Fruit fly (Drosophila melanogaster) whole organism, wandering third instar larva: ENCODE measurements around the gene CG14042.

Experiments used
- Abd-B ChIP-seq: fragments of >200 bp; optimal IDR thresholded peaks from 2 replicates; lab custom pipeline; 2017; ENCODE audit warnings: missing biosample characterization, missing genetic modification characterization
- CG32264 ChIP-seq: fragments of 200-800 bp; sonication (Bioruptor generic); optimal IDR thresholded peaks from 2 replicates; lab custom pipeline; 2016; ENCODE audit warnings: missing biosample characterization, missing genetic modification characterization
- CG9705 ChIP-seq: fragments of 200-800 bp; sonication (Bioruptor generic); optimal IDR thresholded peaks from 2 replicates; lab custom pipeline; 2018; ENCODE audit warnings: missing biosample characterization, mild to moderate bottlenecking, missing genetic modification characterization
- CrebA ChIP-seq: fragments of 200-800 bp; sonication (Bioruptor generic); optimal IDR thresholded peaks from 2 replicates; lab custom pipeline; 2016; ENCODE audit warnings: missing biosample characterization, mild to moderate bottlenecking, missing genetic modification characterization, borderline replicate concordance
- Dfd ChIP-seq: fragments of >200 bp; optimal IDR thresholded peaks from 2 replicates; lab custom pipeline; 2017; ENCODE audit warnings: missing biosample characterization, missing genetic modification characterization
- Dif ChIP-seq: fragments of 200-275, 200-300 bp; sonication (Bioruptor generic); optimal IDR thresholded peaks from 2 replicates; lab custom pipeline; 2018; ENCODE audit warnings: missing biosample characterization, missing genetic modification characterization; ENCODE audit not compliant: partially characterized antibody
- GATAd ChIP-seq: sonication (Bioruptor generic); optimal IDR thresholded peaks from 2 replicates; lab custom pipeline; 2016; ENCODE audit warnings: missing biosample characterization, missing genetic modification characterization
- HLH106 ChIP-seq: fragments of 200-800 bp; optimal IDR thresholded peaks from 3 replicates; lab custom pipeline; 2019; ENCODE audit warnings: missing biosample characterization, mild to moderate bottlenecking, missing genetic modification characterization, moderate library complexity
- Hnf4 ChIP-seq: fragments of 200-800 bp; sonication (Bioruptor generic); optimal IDR thresholded peaks from 2 replicates; lab custom pipeline; 2016; ENCODE audit warnings: missing biosample characterization, mild to moderate bottlenecking, missing genetic modification characterization
- Hr78 ChIP-seq: fragments of >200 bp; optimal IDR thresholded peaks from 2 replicates; lab custom pipeline; 2017; ENCODE audit warnings: missing biosample characterization, missing genetic modification characterization
- Hr83 ChIP-seq: fragments of 200-300 bp; sonication (Bioruptor generic); optimal IDR thresholded peaks from 2 replicates; lab custom pipeline; 2016; ENCODE audit warnings: missing biosample characterization, mild to moderate bottlenecking, missing genetic modification characterization, moderate library complexity; ENCODE audit not compliant: poor library complexity, severe bottlenecking
- Jra ChIP-seq: sonication (Bioruptor generic); optimal IDR thresholded peaks from 2 replicates; lab custom pipeline; 2016; ENCODE audit warnings: missing biosample characterization, missing genetic modification characterization
- Mio ChIP-seq: sonication (Bioruptor generic); optimal IDR thresholded peaks from 2 replicates; lab custom pipeline; 2016; ENCODE audit warnings: missing biosample characterization, missing genetic modification characterization
- Myc ChIP-seq: fragments of >200 bp; optimal IDR thresholded peaks from 2 replicates; lab custom pipeline; 2017
- N ChIP-seq: fragments of >200 bp; optimal IDR thresholded peaks from 2 replicates; lab custom pipeline; 2018; ENCODE audit warnings: missing biosample characterization, missing external identifiers, missing genetic modification characterization
- OdsH ChIP-seq: fragments of 200-800 bp; sonication (Bioruptor generic); optimal IDR thresholded peaks from 2 replicates; lab custom pipeline; 2016; ENCODE audit warnings: missing biosample characterization, mild to moderate bottlenecking, missing genetic modification characterization
- Rel ChIP-seq, 2 experiments: fragments of 200-800 bp; sonication (Bioruptor generic) in 1 of 2; optimal IDR thresholded peaks; 2 replicates in 1 of 2; 3 replicates in 1 of 2; lab custom pipeline; 2016 to 2019; ENCODE audit warnings: mild to moderate bottlenecking in 2 of 2, missing biosample characterization in 2 of 2, missing genetic modification characterization in 2 of 2, moderate library complexity in 1 of 2
- Sp1 ChIP-seq: fragments of 200-800 bp; sonication (Bioruptor generic); optimal IDR thresholded peaks from 3 replicates; lab custom pipeline; 2019; ENCODE audit warnings: missing biosample characterization, mild to moderate bottlenecking, missing genetic modification characterization, moderate library complexity
- Vsx2 ChIP-seq: fragments of 200-300, 225-300 bp; sonication (Bioruptor generic); optimal IDR thresholded peaks from 2 replicates; lab custom pipeline; 2018; ENCODE audit warnings: missing biosample characterization, missing genetic modification characterization; ENCODE audit not compliant: partially characterized antibody
- br ChIP-seq: fragments of 200-800 bp; sonication (Bioruptor generic); optimal IDR thresholded peaks from 2 replicates; lab custom pipeline; 2016; ENCODE audit warnings: missing biosample characterization, missing genetic modification characterization
- dl ChIP-seq, 2 experiments: fragments of 175-275, 200-275 bp in 1 of 2; fragments of 200-275 bp in 1 of 2; sonication (Bioruptor generic); optimal IDR thresholded peaks; lab custom pipeline; 2018; ENCODE audit warnings: mild to moderate bottlenecking in 2 of 2, missing biosample characterization in 2 of 2, missing genetic modification characterization in 2 of 2, moderate library complexity in 2 of 2; ENCODE audit not compliant: partially characterized antibody in 2 of 2, insufficient read depth in 1 of 2
- ey ChIP-seq: fragments of 200-800 bp; sonication (Bioruptor generic); optimal IDR thresholded peaks from 2 replicates; lab custom pipeline; 2016; ENCODE audit warnings: missing biosample characterization, missing genetic modification characterization
- foxo ChIP-seq, 2 experiments: fragments of 200-800 bp; sonication (Bioruptor generic); optimal IDR thresholded peaks; 2 replicates in 1 of 2; 3 replicates in 1 of 2; lab custom pipeline; 2016 to 2017; ENCODE audit warnings: missing biosample characterization in 2 of 2, missing genetic modification characterization in 2 of 2
- fru ChIP-seq: fragments of 200-800 bp; sonication (Bioruptor generic); optimal IDR thresholded peaks from 3 replicates; lab custom pipeline; 2016; ENCODE audit warnings: missing biosample characterization, mild to moderate bottlenecking, missing genetic modification characterization
- h ChIP-seq: fragments of 200-800 bp; sonication (Bioruptor generic); optimal IDR thresholded peaks from 3 replicates; lab custom pipeline; 2016; ENCODE audit warnings: missing biosample characterization, mild to moderate bottlenecking, missing genetic modification characterization
- jim ChIP-seq: fragments of 175-275, 200-325 bp; sonication (Bioruptor generic); optimal IDR thresholded peaks from 2 replicates; lab custom pipeline; 2016; ENCODE audit warnings: missing biosample characterization, mild to moderate bottlenecking, missing genetic modification characterization
- lola ChIP-seq: fragments of >200 bp; optimal IDR thresholded peaks from 2 replicates; lab custom pipeline; 2017; ENCODE audit warnings: missing biosample characterization, missing genetic modification characterization
- pan ChIP-seq: fragments of >200 bp; optimal IDR thresholded peaks from 2 replicates; lab custom pipeline; 2017
- psq ChIP-seq: fragments of 200-800 bp; sonication (Bioruptor generic); optimal IDR thresholded peaks from 3 replicates; lab custom pipeline; 2017; ENCODE audit warnings: missing biosample characterization, mild to moderate bottlenecking, missing genetic modification characterization, moderate library complexity
- rgr ChIP-seq: fragments of 200-800 bp; sonication (Bioruptor generic); optimal IDR thresholded peaks from 3 replicates; lab custom pipeline; 2016; ENCODE audit warnings: missing biosample characterization, mild to moderate bottlenecking, missing genetic modification characterization
- sage ChIP-seq: fragments of 200-800 bp; sonication (Bioruptor generic); optimal IDR thresholded peaks from 2 replicates; lab custom pipeline; 2016; ENCODE audit warnings: missing biosample characterization, mild to moderate bottlenecking, missing genetic modification characterization
- sv ChIP-seq: fragments of 200-800 bp; sonication (Bioruptor generic); optimal IDR thresholded peaks from 3 replicates; lab custom pipeline; 2016; ENCODE audit warnings: missing biosample characterization, missing genetic modification characterization
- tai ChIP-seq: sonication (Bioruptor generic); optimal IDR thresholded peaks from 2 replicates; lab custom pipeline; 2016; ENCODE audit warnings: missing biosample characterization, missing genetic modification characterization
- usp ChIP-seq: fragments of >200 bp; optimal IDR thresholded peaks from 2 replicates; lab custom pipeline; 2017; ENCODE audit warnings: missing biosample characterization, missing genetic modification characterization
- woc ChIP-seq: sonication (Bioruptor generic); optimal IDR thresholded peaks from 2 replicates; lab custom pipeline; 2016; ENCODE audit warnings: missing biosample characterization, mild to moderate bottlenecking, missing genetic modification characterization

Gene CG14042

DNA sequence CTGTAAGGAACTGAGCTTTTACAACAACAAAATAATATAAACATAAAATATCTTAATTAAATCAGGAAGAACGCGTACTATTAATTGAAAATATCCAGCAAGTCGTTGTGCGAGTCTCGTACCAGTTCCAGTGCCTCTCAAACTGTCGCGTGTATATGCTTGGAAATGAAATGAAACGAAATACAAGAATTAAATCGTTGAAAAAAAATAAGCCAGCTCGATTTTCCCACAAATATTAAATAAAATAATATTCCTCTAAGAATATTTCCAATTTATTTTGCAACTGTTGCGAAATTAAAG lies 7.8 kb upstream of the CG14042 start (continued):
- no peak for TF ChIP-seq Hr83
- TF ChIP-seq, all 38 proteins: peak for 0

dm6 chr2L:5030535-5030934 lies 7.0 kb upstream of the CG14042 start:
- TF ChIP-seq N (GFP tag; lab: Kevin White, UChicago): no peak
- TF ChIP-seq GATAd (GFP tag; lab: Kevin White, UChicago): no peak
- TF ChIP-seq woc: no peak

DNA sequence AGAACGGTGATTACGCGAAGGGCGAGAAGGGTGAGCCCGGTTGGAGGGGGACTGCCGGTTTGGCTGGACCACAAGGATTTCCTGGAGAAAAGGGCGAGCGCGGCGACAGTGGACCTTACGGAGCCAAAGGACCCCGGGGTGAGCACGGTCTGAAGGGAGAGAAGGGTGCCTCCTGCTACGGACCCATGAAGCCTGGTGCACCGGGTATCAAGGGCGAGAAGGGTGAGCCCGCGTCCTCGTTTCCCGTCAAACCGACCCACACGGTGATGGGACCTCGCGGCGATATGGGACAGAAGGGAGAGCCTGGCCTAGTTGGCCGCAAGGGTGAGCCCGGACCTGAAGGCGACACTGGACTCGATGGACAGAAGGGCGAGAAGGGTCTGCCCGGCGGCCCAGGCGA lies 6.1 kb upstream of the CG14042 start:
- no peak for TF ChIP-seq psq (GFP tag; lab: Kevin White, UChicago)
- TF ChIP-seq sv (GFP tag; lab: Kevin White, UChicago): no peak
- no peak for TF ChIP-seq CrebA (GFP tag; lab: Kevin White, UChicago)
- no peak for TF ChIP-seq N (GFP tag; lab: Kevin White, UChicago)
- TF ChIP-seq sage (GFP tag; lab: Kevin White, UChicago): no peak
- no peak for TF ChIP-seq Vsx2 (GFP tag; lab: Kevin White, UChicago)
- TF ChIP-seq OdsH (GFP tag; lab: Kevin White, UChicago): no peak
- no peak for TF ChIP-seq Hr78 (GFP tag; lab: Kevin White, UChicago)
- TF ChIP-seq Hnf4 (GFP tag; lab: Kevin White, UChicago): no peak
- no peak for TF ChIP-seq GATAd (GFP tag; lab: Kevin White, UChicago)
- no peak for TF ChIP-seq tai (GFP tag; lab: Kevin White, UChicago)

- TF ChIP-seq tai (GFP tag; lab: Kevin White, UChicago): no peak
- TF ChIP-seq Dfd (GFP tag; lab: Kevin White, UChicago): peak; percentile 96
- no peak for TF ChIP-seq GATAd (GFP tag; lab: Kevin White, UChicago)
- no peak for TF ChIP-seq dl (GFP tag; optimal IDR thresholded peaks at IDR 0.05; lab: Kevin White, UChicago; ENCODE audit: insufficient read depth in 1 of 2, partially characterized antibody in 2 of 2)
- TF ChIP-seq Jra: no peak
Observed at dm6 chr2L:5031886-5032285, 5.6 kb upstream of the CG14042 start.

DNA sequence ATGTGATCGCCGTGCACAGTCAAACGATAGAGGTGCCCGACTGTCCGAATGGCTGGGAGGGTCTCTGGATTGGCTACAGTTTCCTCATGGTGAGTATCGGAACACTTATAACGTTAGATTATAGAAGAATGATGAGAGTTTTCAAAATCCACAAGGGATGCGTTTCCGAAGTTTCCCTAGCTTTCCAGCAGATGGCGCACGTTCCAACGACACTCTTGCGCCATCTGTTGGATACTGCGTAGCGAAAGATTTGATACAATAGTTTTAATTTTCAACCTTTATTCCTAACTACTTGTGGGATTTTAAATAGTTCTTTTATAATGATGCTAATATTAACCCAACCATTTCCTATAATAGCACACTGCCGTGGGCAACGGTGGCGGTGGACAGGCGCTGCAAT lies 1.4 kb upstream of the CG14042 start:
- TF ChIP-seq Myc (lab: Kevin White, UChicago): no peak
- TF ChIP-seq psq (GFP tag; lab: Kevin White, UChicago): no peak

DNA sequence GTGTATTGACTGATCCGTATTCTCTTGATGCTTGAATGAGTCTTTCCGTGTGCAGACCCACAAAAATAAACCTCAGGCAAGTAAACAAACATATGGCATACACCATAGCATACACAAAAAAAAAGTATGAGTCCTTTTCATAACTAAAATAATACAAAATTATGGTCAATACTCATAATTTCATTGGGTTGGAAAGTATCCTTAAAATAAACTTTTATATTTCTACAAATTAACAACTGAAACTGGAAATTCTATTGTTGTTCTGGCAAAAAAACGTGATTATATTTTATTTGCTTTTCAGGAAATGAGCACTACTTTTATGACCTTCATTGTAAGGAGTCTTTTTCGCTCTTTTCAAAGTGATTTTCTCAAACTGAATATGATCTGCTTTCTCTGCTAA lies 4.6 kb downstream of the CG14042 start:
- TF ChIP-seq CG32264 (GFP tag; lab: Kevin White, UChicago) (no peak), fru (GFP tag; lab: Kevin White, UChicago) (no peak), sage (GFP tag; lab: Kevin White, UChicago) (no peak), foxo (GFP tag; optimal IDR thresholded peaks at IDR 0.05; lab: Kevin White, UChicago) (no peak), h (GFP tag; lab: Kevin White, UChicago) (no peak), usp (GFP tag; lab: Kevin White, UChicago) (no peak), Myc (lab: Kevin White, UChicago) (no peak), ey (GFP tag; lab: Kevin White, UChicago) (no peak), sv (GFP tag; lab: Kevin White, UChicago) (no peak), Hr83 (no peak), lola (no peak)

dm6 chr2L:5043043-5043442 lies 5.5 kb downstream of the CG14042 start, which contains the start of the genes CG33995, CG44000 and CG44001:
TSS of gene CG33995 (plus strand) at chr2L:5043270.
TSS of gene CG44000 (plus strand) at chr2L:5043270.
TSS of gene CG44001 (plus strand) at chr2L:5043270.
- TF ChIP-seq HLH106 (peak; percentile 48), sage (GFP tag; lab: Kevin White, UChicago) (peak; percentile 44), Dif (no peak), fru (GFP tag; lab: Kevin White, UChicago) (peak; percentile 50), N (GFP tag; lab: Kevin White, UChicago) (no peak), Myc (lab: Kevin White, UChicago) (no peak), Hr83 (peak; percentile 85), Abd-B (GFP tag; lab: Kevin White, UChicago) (no peak), rgr (GFP tag; lab: Kevin White, UChicago) (peak; percentile 74), CrebA (GFP tag; lab: Kevin White, UChicago) (no peak), Vsx2 (GFP tag; lab: Kevin White, UChicago) (no peak), GATAd (GFP tag; lab: Kevin White, UChicago) (no peak), CG9705 (GFP tag; lab: Kevin White, UChicago) (peak; percentile 52), br (GFP tag; lab: Kevin White, UChicago) (peak; percentile 61), jim (no peak), usp (GFP tag; lab: Kevin White, UChicago) (no peak), sv (GFP tag; lab: Kevin White, UChicago) (peak; percentile 42), pan (no peak), CG32264 (GFP tag; lab: Kevin White, UChicago) (no peak), h (GFP tag; lab: Kevin White, UChicago) (peak; percentile 51), OdsH (GFP tag; lab: Kevin White, UChicago) (peak; percentile 20), Rel (GFP tag; optimal IDR thresholded peaks at IDR 0.05; lab: Kevin White, UChicago) (no peak), Rel (tag; optimal IDR thresholded peaks at IDR 0.05; lab: Kevin White, UChicago) (peak; percentile 57), tai (GFP tag; lab: Kevin White, UChicago) (no peak), Hnf4 (GFP tag; lab: Kevin White, UChicago) (no peak), Mio (GFP tag; lab: Kevin White, UChicago) (no peak), psq (GFP tag; lab: Kevin White, UChicago) (peak; percentile 7), Sp1 (GFP tag; lab: Kevin White, UChicago) (peak; percentile 52)
